Fruit fly (Drosophila melanogaster): ENCODE data around the gene CG10026.

CG10026 gene

DNA sequence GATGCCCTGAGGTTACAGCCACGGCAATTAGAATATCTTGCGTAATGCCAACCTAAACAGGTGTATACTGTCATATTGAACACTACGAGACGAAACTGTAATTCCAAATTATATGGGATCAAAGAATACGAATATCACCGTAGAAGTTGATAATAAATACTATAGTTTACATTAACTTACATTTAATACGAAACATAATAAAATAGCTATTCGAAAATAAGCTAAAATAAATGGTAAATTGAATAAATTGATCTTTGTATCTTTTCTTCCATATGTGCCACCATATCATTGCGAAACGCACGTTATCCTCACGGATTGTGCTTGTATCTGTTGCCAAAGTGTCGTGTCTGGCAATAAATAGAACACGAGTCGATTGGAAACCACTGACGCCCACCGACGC, 38.2 kb upstream of the CG10026 start (continued):
- peak; percentile 15 for TF ChIP-seq CG10147 (GFP tag; optimal IDR thresholded peaks at IDR 0.05)
- TF ChIP-seq Meics (GFP tag; optimal IDR thresholded peaks at IDR 0.05), result peak; percentile 49
- TF ChIP-seq CG14014 (GFP tag; IDR thresholded peaks at IDR 0.05), result peak; percentile 45; the same call in 1 of the 2 replicates
- no peak for TF ChIP-seq ci (GFP tag; IDR thresholded peaks at IDR 0.05)
- TF ChIP-seq eyg (GFP tag; optimal IDR thresholded peaks at IDR 0.05), result no peak
- TF ChIP-seq Med (GFP tag), result peak; percentile 45
- TF ChIP-seq Hr51 (GFP tag; optimal IDR thresholded peaks at IDR 0.05), result peak in 1 of 2 experiments; percentile 21
- peak; percentile 53; the same call in 1 of the 2 replicates for TF ChIP-seq CG32532 (GFP tag; IDR thresholded peaks at IDR 0.05)
- peak; percentile 14 for TF ChIP-seq lilli (GFP tag; optimal IDR thresholded peaks at IDR 0.05)
- peak; percentile 24 for TF ChIP-seq Fer3 (tag; optimal IDR thresholded peaks at IDR 0.05)
- TF ChIP-seq Camta (GFP tag; optimal IDR thresholded peaks at IDR 0.05), result no peak
- TF ChIP-seq E2f1 (GFP tag; IDR thresholded peaks at IDR 0.05), result no peak
- peak; percentile 57 for TF ChIP-seq grau (tag; optimal IDR thresholded peaks at IDR 0.05)
- TF ChIP-seq tll (GFP tag; optimal IDR thresholded peaks at IDR 0.05), result no peak
- no peak for TF ChIP-seq CrebB (tag; optimal IDR thresholded peaks at IDR 0.05)
- 0 out of 3 replicates have a peak, but pooled peaks have one; percentile 20 for TF ChIP-seq Dbx (GFP tag; IDR thresholded peaks at IDR 0.05)
- TF ChIP-seq CG3838 (GFP tag; optimal IDR thresholded peaks at IDR 0.05), result no peak
- TF ChIP-seq CG11695 (GFP tag; IDR thresholded peaks at IDR 0.05), result peak; percentile 77
- TF ChIP-seq CG7839 (tag; optimal IDR thresholded peaks at IDR 0.05), result peak; percentile 37
- no peak for TF ChIP-seq Ssrp (tag; optimal IDR thresholded peaks at IDR 0.05)
- no peak for TF ChIP-seq hbn (GFP tag; IDR thresholded peaks at IDR 0.05; ENCODE audit: partially characterized antibody)
- no peak for TF ChIP-seq CG18599 (GFP tag; optimal IDR thresholded peaks at IDR 0.05)
- peak; percentile 4 for TF ChIP-seq Nf-YC (tag; optimal IDR thresholded peaks at IDR 0.05)
- peak; percentile 66 for TF ChIP-seq CG15269 (tag; optimal IDR thresholded peaks at IDR 0.05)
- peak; percentile 31 for TF ChIP-seq lab (GFP tag; optimal IDR thresholded peaks at IDR 0.05)
- peak; percentile 16 for TF ChIP-seq zfh2 (GFP tag; optimal IDR thresholded peaks at IDR 0.05)
- TF ChIP-seq dysf (GFP tag; IDR thresholded peaks at IDR 0.05), result peak; percentile 67; the same call in 2 of the 3 replicates

DNA sequence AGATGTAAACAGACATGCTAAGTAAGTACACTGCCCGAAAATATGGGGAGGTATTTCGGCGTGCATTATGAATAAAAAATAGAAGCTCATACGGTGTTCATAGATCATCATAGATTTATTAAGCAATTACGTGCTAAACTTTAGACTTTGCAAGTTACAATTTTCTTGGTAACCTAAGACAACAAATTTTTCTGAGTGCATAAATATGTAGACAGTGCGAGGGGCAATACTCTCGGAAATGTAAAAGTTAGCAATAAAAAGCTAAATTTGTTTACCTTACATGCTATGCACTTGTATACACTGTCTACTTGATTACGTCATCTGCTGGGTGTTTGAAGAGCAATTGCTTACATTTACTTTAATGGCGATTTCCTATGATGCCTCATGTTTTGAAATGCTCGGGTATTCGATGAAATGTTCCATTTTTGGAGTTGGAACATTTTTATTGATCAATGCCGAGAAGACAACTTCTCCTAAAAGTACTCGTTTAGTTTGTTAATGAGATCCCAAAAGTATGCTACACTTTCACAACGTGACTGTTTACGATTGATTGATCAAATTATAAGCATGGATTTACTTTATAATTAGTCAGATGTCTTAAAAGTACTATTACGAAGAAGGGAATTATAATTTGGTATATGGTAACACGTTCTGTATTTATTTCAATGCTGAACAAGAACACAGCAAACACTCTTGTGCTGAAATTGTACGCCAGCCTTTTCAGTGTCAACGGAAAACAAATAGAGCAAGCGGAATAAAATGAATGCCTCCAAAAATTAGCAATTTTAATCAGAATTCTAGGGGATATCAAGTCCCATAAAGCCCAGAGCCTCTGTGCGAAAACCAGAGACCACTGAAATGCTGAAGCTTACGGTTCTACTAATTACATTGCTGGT, 37.2 kb upstream of the CG10026 start, which contains the start of gene Lectin-galC1:
Gene Lectin-galC1 (plus strand): TSS at position 846 of the 896 bp plus-strand sequence.
- TF ChIP-seq CG15601 (tag; optimal IDR thresholded peaks at IDR 0.05) (peak; percentile 84), CG13123 (GFP tag; optimal IDR thresholded peaks at IDR 0.05) (peak; percentile 74), Mad (GFP tag; optimal IDR thresholded peaks at IDR 0.05) (peak; percentile 83), mld (GFP tag; IDR thresholded peaks at IDR 0.05; ENCODE audit: partially characterized antibody) (no peak), ab (GFP tag; optimal IDR thresholded peaks at IDR 0.05) (peak; percentile 70), Fer2 (tag; optimal IDR thresholded peaks at IDR 0.05) (peak; percentile 42), run (tag; optimal IDR thresholded peaks at IDR 0.05) (peak; percentile 83), nerfin-1 (tag; optimal IDR thresholded peaks at IDR 0.05) (peak; percentile 78), CG5245 (GFP tag; optimal IDR thresholded peaks at IDR 0.05) (peak; percentile 90), pzg (GFP tag; optimal IDR thresholded peaks at IDR 0.05) (no peak), en (GFP tag; optimal IDR thresholded peaks at IDR 0.05) (peak; percentile 87), CG13624 (GFP tag; optimal IDR thresholded peaks at IDR 0.05) (peak; percentile 82), CG7372 (GFP tag; IDR thresholded peaks at IDR 0.05) (peak; percentile 69), CG12744 (GFP tag; optimal IDR thresholded peaks at IDR 0.05) (peak; percentile 79), fu2 (GFP tag; optimal IDR thresholded peaks at IDR 0.05) (peak; percentile 79), ac (GFP tag; optimal IDR thresholded peaks at IDR 0.05) (peak; percentile 72), Mes4 (GFP tag; optimal IDR thresholded peaks at IDR 0.05) (peak; percentile 87), CG17361 (GFP tag; IDR thresholded peaks at IDR 0.05) (peak; percentile 84), klu (GFP tag; IDR thresholded peaks at IDR 0.05) (peak; percentile 36; the same call in 1 of the 2 replicates), luna (GFP tag; optimal IDR thresholded peaks at IDR 0.05) (no peak), hth (optimal IDR thresholded peaks at IDR 0.05) (no peak), CHES-1-like (GFP tag; optimal IDR thresholded peaks at IDR 0.05) (peak; percentile 88), D19B (GFP tag; optimal IDR thresholded peaks at IDR 0.05) (no peak)
